Fruit fly (Drosophila melanogaster) whole organism, embryonic: ENCODE data around the gene Iyd.
A peak's percentile ranks its signal among the peaks of the same experiment; 100 is the strongest.

Source experiments
- ATbp ChIP-seq: fragments of 200-800 bp; sonication (Bioruptor generic); optimal IDR thresholded peaks from 2 replicates; lab custom pipeline; 2017; ENCODE audit warnings: missing biosample characterization, mild to moderate bottlenecking, missing genetic modification characterization, missing genetic modification reagents
- Aef1 ChIP-seq: fragments of 200-800 bp; sonication (Bioruptor generic); IDR thresholded peaks from 3 replicates; pipeline ENCODE4 v1.3.6; 2022; ENCODE audit warnings: missing biosample characterization, missing genetic modification characterization
- B-H2 ChIP-seq: fragments of 200-800 bp; sonication (Bioruptor generic); optimal IDR thresholded peaks from 2 replicates; lab custom pipeline; 2018; ENCODE audit warnings: missing biosample characterization, mild to moderate bottlenecking, missing genetic modification characterization
- BEAF-32 ChIP-seq: fragments of 200-800 bp; sonication (Bioruptor generic); optimal IDR thresholded peaks from 3 replicates; lab custom pipeline; 2017; ENCODE audit warnings: missing biosample characterization, missing genetic modification characterization, mild to moderate bottlenecking, moderate library complexity, missing genetic modification reagents
- CG1024 ChIP-seq: fragments of 200-800 bp; sonication (Bioruptor generic); IDR thresholded peaks from 2 replicates; pipeline ENCODE4 v1.3.6; 2022; ENCODE audit warnings: missing biosample characterization, missing genetic modification characterization
- CG10462 ChIP-seq: fragments of 200-800 bp; sonication (Bioruptor generic); optimal IDR thresholded peaks from 2 replicates; lab custom pipeline; 2016; ENCODE audit warnings: missing biosample characterization, missing genetic modification characterization
- CG11247 ChIP-seq: fragments of 200-800 bp; sonication (Bioruptor generic); IDR thresholded peaks from 2 replicates; pipeline ENCODE4 v1.3.6; 2022; ENCODE audit warnings: missing biosample characterization, missing genetic modification characterization
- CG11504 ChIP-seq: fragments of 200-800 bp; sonication (Bioruptor generic); optimal IDR thresholded peaks from 3 replicates; lab custom pipeline; 2019; ENCODE audit warnings: missing biosample characterization, mild to moderate bottlenecking, missing genetic modification characterization, moderate library complexity
- CG12104 ChIP-seq: fragments of 200-800 bp; sonication (Bioruptor generic); optimal IDR thresholded peaks from 3 replicates; lab custom pipeline; 2016; ENCODE audit warnings: missing biosample characterization, missing genetic modification characterization
- CG12659 ChIP-seq: fragments of 200-800 bp; sonication (Bioruptor generic); optimal IDR thresholded peaks from 3 replicates; lab custom pipeline; 2017; ENCODE audit warnings: mild to moderate bottlenecking, missing biosample characterization, missing genetic modification reagents, missing genetic modification characterization
- CG14014 ChIP-seq: fragments of 200-800 bp; sonication (Bioruptor generic); IDR thresholded peaks from 2 replicates; pipeline ENCODE4 v1.3.6; 2022; ENCODE audit warnings: missing biosample characterization, missing genetic modification characterization
- CG2120 ChIP-seq: fragments of 200-800 bp; sonication (Bioruptor generic); optimal IDR thresholded peaks from 3 replicates; lab custom pipeline; 2016; ENCODE audit warnings: missing biosample characterization, missing genetic modification characterization
- CG2875 ChIP-seq: fragments of 200-800 bp; sonication (Bioruptor generic); optimal IDR thresholded peaks from 2 replicates; lab custom pipeline; 2017; ENCODE audit warnings: missing biosample characterization, mild to moderate bottlenecking, missing genetic modification characterization, missing genetic modification reagents
- CG3847 ChIP-seq: fragments of 200-800 bp; sonication (Bioruptor generic); IDR thresholded peaks from 2 replicates; pipeline ENCODE4 v1.3.6; 2022; ENCODE audit warnings: missing biosample characterization, missing genetic modification characterization
- CG3995 ChIP-seq: fragments of 200-800 bp; sonication (Bioruptor generic); optimal IDR thresholded peaks from 3 replicates; lab custom pipeline; 2016; ENCODE audit warnings: missing biosample characterization, missing genetic modification characterization
- CG42726 ChIP-seq: fragments of 200-800 bp; sonication (Bioruptor generic); IDR thresholded peaks from 2 replicates; pipeline ENCODE4 v1.3.6; 2022; ENCODE audit warnings: missing biosample characterization, missing genetic modification characterization; ENCODE audit not compliant: partially characterized antibody
- CG6791 ChIP-seq: fragments of 200-800 bp; sonication (Bioruptor generic); IDR thresholded peaks from 3 replicates; pipeline ENCODE4 v1.3.6; 2022; ENCODE audit warnings: missing biosample characterization, missing genetic modification characterization; ENCODE audit not compliant: partially characterized antibody
- CG6854 ChIP-seq: fragments of 200-800 bp; sonication (Bioruptor generic); optimal IDR thresholded peaks from 3 replicates; lab custom pipeline; 2017; ENCODE audit warnings: missing biosample characterization, mild to moderate bottlenecking, missing genetic modification characterization
- CG7271 ChIP-seq: fragments of 200-800 bp; sonication (Bioruptor generic); optimal IDR thresholded peaks from 2 replicates; lab custom pipeline; 2018; ENCODE audit warnings: missing biosample characterization, mild to moderate bottlenecking, missing genetic modification characterization, moderate library complexity
- CG7357 ChIP-seq: fragments of 200-800 bp; sonication (Bioruptor generic); IDR thresholded peaks from 3 replicates; pipeline ENCODE4 v1.3.6; 2022; ENCODE audit warnings: missing biosample characterization, missing genetic modification characterization
- CG8290 ChIP-seq, 3 experiments: fragments of 200-800 bp; sonication (Bioruptor generic); optimal IDR thresholded peaks; 2 replicates each; lab custom pipeline; 2016 to 2019; ENCODE audit warnings: missing biosample characterization in 3 of 3, missing genetic modification characterization in 3 of 3, mild to moderate bottlenecking in 2 of 3, moderate library complexity in 1 of 3
- Deaf1 ChIP-seq: fragments of 200-800 bp; optimal IDR thresholded peaks from 3 replicates; lab custom pipeline; 2019; ENCODE audit warnings: missing biosample characterization, mild to moderate bottlenecking, missing genetic modification characterization, moderate library complexity
- Dll ChIP-seq: fragments of 200-800 bp; sonication (Bioruptor generic); IDR thresholded peaks from 4 replicates; pipeline ENCODE4 v1.3.6; 2022; ENCODE audit warnings: missing biosample characterization, missing genetic modification characterization; ENCODE audit not compliant: partially characterized antibody
- Dref ChIP-seq: fragments of 200-800 bp; sonication (Bioruptor generic); IDR thresholded peaks from 2 replicates; pipeline ENCODE4 v1.3.6; 2022; ENCODE audit warnings: missing biosample characterization, missing genetic modification characterization
- Drgx ChIP-seq: fragments of 200-800 bp; sonication (Bioruptor generic); IDR thresholded peaks from 2 replicates; pipeline ENCODE4 v1.3.6; 2022; ENCODE audit warnings: missing biosample characterization, missing genetic modification characterization
- Kr ChIP-seq: fragments of 200-800 bp; sonication (Bioruptor generic); optimal IDR thresholded peaks from 2 replicates; lab custom pipeline; 2017; ENCODE audit warnings: missing biosample characterization, mild to moderate bottlenecking, missing genetic modification characterization
- Lhr ChIP-seq: fragments of 200-800 bp; sonication (Bioruptor generic); optimal IDR thresholded peaks from 3 replicates; lab custom pipeline; 2017; ENCODE audit warnings: mild to moderate bottlenecking, missing biosample characterization, missing genetic modification reagents, missing genetic modification characterization
- MESR4 ChIP-seq: fragments of 200-800 bp; sonication (Bioruptor generic); optimal IDR thresholded peaks from 2 replicates; lab custom pipeline; 2018; ENCODE audit warnings: missing biosample characterization, mild to moderate bottlenecking, missing genetic modification characterization, moderate library complexity
- NK7.1 ChIP-seq: fragments of 200-800 bp; sonication (Bioruptor generic); optimal IDR thresholded peaks from 3 replicates; lab custom pipeline; 2016; ENCODE audit warnings: missing biosample characterization, missing genetic modification characterization
- Opbp ChIP-seq: fragments of 200-800 bp; sonication (Bioruptor generic); IDR thresholded peaks from 3 replicates; pipeline ENCODE4 v1.3.6; 2022; ENCODE audit warnings: missing biosample characterization, missing genetic modification characterization; ENCODE audit not compliant: partially characterized antibody
- Rfx ChIP-seq: fragments of 200-800 bp; sonication (Bioruptor generic); IDR thresholded peaks from 2 replicates; pipeline ENCODE4 v1.3.6; 2022; ENCODE audit warnings: missing biosample characterization, missing genetic modification characterization
- Scr ChIP-seq: fragments of 200-800 bp; sonication (Bioruptor generic); IDR thresholded peaks from 2 replicates; pipeline ENCODE4 v1.3.6; 2022; ENCODE audit warnings: missing biosample characterization, missing genetic modification characterization; ENCODE audit not compliant: partially characterized antibody
- Ssrp ChIP-seq: fragments of 200-800 bp; sonication (Bioruptor generic); optimal IDR thresholded peaks from 2 replicates; lab custom pipeline; 2018; ENCODE audit warnings: missing biosample characterization, mild to moderate bottlenecking, missing genetic modification characterization, moderate library complexity
- Xrp1 ChIP-seq: fragments of 200-800 bp; sonication (Bioruptor generic); IDR thresholded peaks from 2 replicates; pipeline ENCODE4 v1.3.6; 2022; ENCODE audit warnings: missing biosample characterization, missing genetic modification characterization
- bbx ChIP-seq: fragments of 200-800 bp; sonication (Bioruptor generic); IDR thresholded peaks from 2 replicates; pipeline ENCODE4 v1.3.6; 2022; ENCODE audit warnings: missing biosample characterization, missing genetic modification characterization; ENCODE audit not compliant: partially characterized antibody
- bigmax ChIP-seq: fragments of 200-800 bp; sonication (Bioruptor generic); optimal IDR thresholded peaks from 2 replicates; lab custom pipeline; 2018; ENCODE audit warnings: missing biosample characterization, mild to moderate bottlenecking, missing genetic modification characterization
- dpn ChIP-seq, 2 experiments: fragments of 200-800 bp; sonication (Bioruptor generic); optimal IDR thresholded peaks; 3 replicates each; lab custom pipeline; 2016; ENCODE audit warnings: missing biosample characterization in 2 of 2, missing genetic modification characterization in 2 of 2
- her ChIP-seq: fragments of 200-800 bp; sonication (Bioruptor generic); optimal IDR thresholded peaks from 2 replicates; lab custom pipeline; 2016; ENCODE audit warnings: missing biosample characterization, missing genetic modification characterization
- jigr1 ChIP-seq: fragments of 200-800 bp; sonication (Bioruptor generic); IDR thresholded peaks from 3 replicates; pipeline ENCODE4 v1.3.6; 2022; ENCODE audit warnings: missing biosample characterization, missing genetic modification characterization
- klu ChIP-seq: fragments of 200-800 bp; sonication (Bioruptor generic); IDR thresholded peaks from 2 replicates; pipeline ENCODE4 v1.3.6; 2022; ENCODE audit warnings: missing biosample characterization, missing genetic modification characterization
- kni ChIP-seq: fragments of 200-800 bp; sonication (Bioruptor generic); optimal IDR thresholded peaks from 3 replicates; lab custom pipeline; 2017; ENCODE audit warnings: mild to moderate bottlenecking, missing biosample characterization, missing genetic modification reagents, missing genetic modification characterization
- lilli ChIP-seq: fragments of 200-800 bp; sonication (Bioruptor generic); optimal IDR thresholded peaks from 3 replicates; lab custom pipeline; 2016; ENCODE audit warnings: missing biosample characterization, missing genetic modification characterization
- onecut ChIP-seq: fragments of 200-800 bp; sonication (Bioruptor generic); IDR thresholded peaks from 2 replicates; pipeline ENCODE4 v1.3.6; 2022; ENCODE audit warnings: missing biosample characterization, missing genetic modification characterization
- p53 ChIP-seq: fragments of 200-800 bp; sonication (Bioruptor generic); optimal IDR thresholded peaks from 2 replicates; lab custom pipeline; 2016; ENCODE audit warnings: missing biosample characterization, missing genetic modification characterization
- peb ChIP-seq: fragments of 200-800 bp; sonication (Bioruptor generic); IDR thresholded peaks from 2 replicates; pipeline ENCODE4 v1.3.6; 2022; ENCODE audit warnings: missing biosample characterization, missing genetic modification characterization
- pho ChIP-seq: fragments of 200-800 bp; sonication (Bioruptor generic); optimal IDR thresholded peaks from 2 replicates; lab custom pipeline; 2016; ENCODE audit warnings: missing biosample characterization, missing genetic modification characterization
- pros ChIP-seq: fragments of 200-800 bp; sonication (Bioruptor generic); optimal IDR thresholded peaks from 3 replicates; lab custom pipeline; 2019; ENCODE audit warnings: missing biosample characterization, mild to moderate bottlenecking, missing genetic modification characterization, moderate library complexity
- sqz ChIP-seq: fragments of 200-800 bp; sonication (Bioruptor generic); optimal IDR thresholded peaks from 3 replicates; lab custom pipeline; 2018; ENCODE audit warnings: missing biosample characterization, mild to moderate bottlenecking, missing genetic modification characterization
- vnd ChIP-seq: fragments of 200-800 bp; sonication (Bioruptor generic); IDR thresholded peaks from 3 replicates; pipeline ENCODE4 v1.3.6; 2022; ENCODE audit warnings: missing biosample characterization, missing genetic modification characterization; ENCODE audit not compliant: partially characterized antibody
- wor ChIP-seq: fragments of 200-800 bp; sonication (Bioruptor generic); IDR thresholded peaks from 2 replicates; pipeline ENCODE4 v1.3.6; 2022; ENCODE audit warnings: missing biosample characterization, missing genetic modification characterization
- yki ChIP-seq: fragments of >200 bp; optimal IDR thresholded peaks from 3 replicates; lab custom pipeline; 2018

Iyd gene

DNA sequence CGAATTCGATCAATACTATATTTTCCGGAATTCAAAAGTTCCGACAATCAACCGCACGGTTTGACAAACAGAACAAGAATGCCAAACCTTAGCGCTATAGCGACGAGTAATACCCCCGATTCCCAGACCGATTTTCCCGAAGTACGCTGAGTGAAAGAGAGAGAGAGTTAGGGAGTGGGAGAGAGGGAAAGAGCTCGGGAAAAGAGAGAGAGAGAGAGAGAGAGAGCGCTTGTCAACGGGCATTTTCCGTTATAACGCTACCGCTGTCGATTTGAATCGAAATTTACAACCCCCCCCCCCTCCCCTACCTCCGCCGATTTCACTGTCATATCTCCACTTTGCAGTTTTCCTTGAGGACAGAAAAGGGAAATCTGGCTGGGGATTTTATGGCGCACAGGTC is 49.5 kb downstream of the Iyd start (continued):
- TF ChIP-seq CG3995 (GFP tag; lab: Kevin White, UChicago) (no peak), CG7271 (tag; lab: Kevin White, UChicago) (no peak), Aef1 (no peak), CG11247 (GFP tag; lab: Robert Waterston, UW) (no peak), CG6854 (GFP tag; lab: Kevin White, UChicago) (no peak), CG2875 (peak; percentile 22), Scr (GFP tag; lab: Robert Waterston, UW) (no peak), ATbp (GFP tag; lab: Kevin White, UChicago) (no peak), Drgx (no peak), sqz (no peak), pros (GFP tag; lab: Kevin White, UChicago) (peak; percentile 52), CG1024 (GFP tag; lab: Robert Waterston, UW) (no peak), Kr (GFP tag; lab: Kevin White, UChicago) (no peak), CG6791 (GFP tag; lab: Robert Waterston, UW) (peak; percentile 65; the same call in 1 of the 3 replicates), jigr1 (GFP tag; lab: Robert Waterston, UW) (no peak), Ssrp (tag; lab: Kevin White, UChicago) (no peak), CG14014 (GFP tag; lab: Robert Waterston, UW) (no peak), Rfx (GFP tag; lab: Robert Waterston, UW) (0 out of 2 replicates have a peak, but pooled peaks have one; percentile 10), CG12104 (GFP tag; lab: Kevin White, UChicago) (no peak), CG10462 (GFP tag; lab: Kevin White, UChicago) (no peak), p53 (GFP tag; lab: Kevin White, UChicago) (no peak), Dref (GFP tag; lab: Robert Waterston, UW) (no peak), CG2120 (GFP tag; lab: Kevin White, UChicago) (no peak), pho (no peak), her (GFP tag; lab: Kevin White, UChicago) (no peak), peb (no peak), BEAF-32 (no peak), MESR4 (no peak), klu (GFP tag; lab: Robert Waterston, UW) (no peak), Xrp1 (GFP tag; lab: Robert Waterston, UW) (no peak), Dll (GFP tag; lab: Robert Waterston, UW) (no peak), vnd (no peak), Opbp (GFP tag; lab: Robert Waterston, UW) (0 out of 3 replicates have a peak, but pooled peaks have one; percentile 18), Deaf1 (peak; percentile 89), dpn (GFP tag; optimal IDR thresholded peaks at IDR 0.05; lab: Kevin White, UChicago) (no peak), yki (lab: Kevin White, UChicago) (peak; percentile 68), CG42726 (GFP tag; lab: Robert Waterston, UW) (no peak), CG12659 (GFP tag; lab: Kevin White, UChicago) (no peak), bigmax (GFP tag; lab: Kevin White, UChicago) (no peak), bbx (GFP tag; lab: Robert Waterston, UW) (no peak), onecut (peak; percentile 22; the same call in 1 of the 2 replicates), B-H2 (GFP tag; lab: Kevin White, UChicago) (no peak), CG3847 (GFP tag; lab: Robert Waterston, UW) (no peak), CG7357 (GFP tag; lab: Robert Waterston, UW) (no peak), NK7.1 (GFP tag; lab: Kevin White, UChicago) (no peak), wor (GFP tag; lab: Robert Waterston, UW) (no peak), Lhr (GFP tag; lab: Kevin White, UChicago) (no peak), kni (GFP tag; lab: Kevin White, UChicago) (peak; percentile 24), CG11504 (tag; lab: Kevin White, UChicago) (no peak), CG8290 (GFP tag; optimal IDR thresholded peaks at IDR 0.05; lab: Kevin White, UChicago) (peak; percentile 63), CG8290 (tag; optimal IDR thresholded peaks at IDR 0.05; lab: Kevin White, UChicago) (peak in 1 of 2 experiments; percentile 63), lilli (GFP tag; lab: Kevin White, UChicago) (no peak)
